Fruit fly (Drosophila melanogaster): ENCODE measurements around the gene tos.

Gene tos

DNA sequence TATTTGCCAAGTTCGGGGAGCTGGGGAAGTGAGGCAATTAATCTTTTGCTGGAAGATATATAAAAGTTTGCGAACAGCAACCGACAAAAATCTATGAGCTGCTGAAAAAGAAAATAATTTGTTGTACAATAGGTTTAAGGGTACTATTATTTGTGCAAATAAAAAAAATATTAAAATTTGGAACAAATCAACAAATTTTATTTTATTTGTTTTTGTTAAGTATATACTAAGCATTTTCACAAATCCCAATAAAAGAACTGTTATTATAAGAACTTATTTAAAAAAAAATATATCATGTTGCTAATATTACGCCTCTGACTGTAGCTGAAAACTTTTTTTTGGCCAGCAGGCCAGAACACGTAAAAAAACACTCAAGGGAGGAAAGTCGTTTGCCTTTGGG, 23.8 kb downstream of the tos start:
- no peak for TF ChIP-seq bab1 (GFP tag; optimal IDR thresholded peaks at IDR 0.05)
- no peak for TF ChIP-seq cnc (optimal IDR thresholded peaks at IDR 0.05)
- TF ChIP-seq CG12768 (GFP tag; optimal IDR thresholded peaks at IDR 0.05), result no peak
- TF ChIP-seq CG7101 (tag; optimal IDR thresholded peaks at IDR 0.05), result no peak
- no peak for TF ChIP-seq CG33017 (tag; optimal IDR thresholded peaks at IDR 0.05)
- TF ChIP-seq kay (GFP tag; ENCODE audit: borderline replicate concordance), result no peak
- no peak for TF ChIP-seq Mnt (GFP tag; optimal IDR thresholded peaks at IDR 0.05)
- TF ChIP-seq cic (GFP tag; optimal IDR thresholded peaks at IDR 0.05), result no peak
- no peak for TF ChIP-seq ovo (GFP tag; optimal IDR thresholded peaks at IDR 0.05)
- no peak for TF ChIP-seq Clk (GFP tag; optimal IDR thresholded peaks at IDR 0.05)
- no peak for TF ChIP-seq toe (GFP tag; optimal IDR thresholded peaks at IDR 0.05)
- no peak for TF ChIP-seq CG1620 (GFP tag; optimal IDR thresholded peaks at IDR 0.05)
- TF ChIP-seq CG14711 (tag; optimal IDR thresholded peaks at IDR 0.05), result no peak
- TF ChIP-seq CG11617 (GFP tag; optimal IDR thresholded peaks at IDR 0.05), result no peak

DNA sequence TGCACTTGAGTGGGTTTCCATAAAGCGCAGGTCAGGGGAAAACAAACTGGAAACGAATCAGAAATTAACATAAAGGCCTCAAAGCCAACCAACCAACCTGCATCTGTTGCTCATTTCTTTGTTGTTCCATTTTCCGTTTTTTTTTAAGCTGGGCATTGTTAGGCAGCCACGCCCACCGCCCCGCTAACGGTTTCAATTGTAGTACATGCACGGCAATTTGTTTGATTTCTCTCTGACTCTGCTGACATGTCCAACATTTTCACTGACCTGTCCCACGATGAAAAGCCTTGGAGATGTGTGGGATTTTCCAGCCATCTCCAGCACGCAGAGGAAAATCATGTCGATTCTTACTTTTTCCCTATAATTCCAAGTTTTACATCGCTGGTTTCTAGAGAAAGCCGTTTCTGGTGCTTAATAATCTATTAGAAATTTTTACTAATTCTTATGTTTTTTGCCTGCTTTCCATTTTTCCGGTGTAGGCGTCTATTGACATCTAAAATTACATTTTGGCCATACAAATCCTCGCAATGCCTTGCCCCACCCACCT, 25.1 kb downstream of the tos start:
- TF ChIP-seq CG12768 (GFP tag; optimal IDR thresholded peaks at IDR 0.05) (no peak), CG14711 (tag; optimal IDR thresholded peaks at IDR 0.05) (no peak), tj (GFP tag; optimal IDR thresholded peaks at IDR 0.05) (no peak), Hr96 (GFP tag; optimal IDR thresholded peaks at IDR 0.05) (no peak), kay (GFP tag; ENCODE audit: borderline replicate concordance) (no peak), CG11617 (GFP tag; optimal IDR thresholded peaks at IDR 0.05) (no peak), cic (GFP tag; optimal IDR thresholded peaks at IDR 0.05) (no peak), cnc (optimal IDR thresholded peaks at IDR 0.05) (no peak), toe (GFP tag; optimal IDR thresholded peaks at IDR 0.05) (no peak), pad (GFP tag; optimal IDR thresholded peaks at IDR 0.05) (no peak), bab1 (GFP tag; optimal IDR thresholded peaks at IDR 0.05) (no peak), CG5204 (GFP tag; optimal IDR thresholded peaks at IDR 0.05) (no peak), Crg-1 (GFP tag; optimal IDR thresholded peaks at IDR 0.05) (no peak), CG7045 (GFP tag; optimal IDR thresholded peaks at IDR 0.05) (no peak), ovo (GFP tag; optimal IDR thresholded peaks at IDR 0.05) (no peak), CG33017 (tag; optimal IDR thresholded peaks at IDR 0.05) (no peak)

dm6 chr2L:18653328-18653675, 28.6 kb downstream of the tos start:
- TF ChIP-seq CG12768 (GFP tag; optimal IDR thresholded peaks at IDR 0.05) (no peak), cnc (optimal IDR thresholded peaks at IDR 0.05) (no peak), CG33017 (tag; optimal IDR thresholded peaks at IDR 0.05) (no peak), CG11617 (GFP tag; optimal IDR thresholded peaks at IDR 0.05) (no peak), Hr96 (GFP tag; optimal IDR thresholded peaks at IDR 0.05) (no peak), CG7045 (GFP tag; optimal IDR thresholded peaks at IDR 0.05) (no peak), pad (GFP tag; optimal IDR thresholded peaks at IDR 0.05) (no peak), CG14711 (tag; optimal IDR thresholded peaks at IDR 0.05) (peak; percentile 23)

dm6 chr2L:18652663-18653327, 29.1 kb downstream of the tos start, which contains the start of gene Cyp310a1:
Gene Cyp310a1, minus strand, starts transcription at chr2L:18653010.
- TF ChIP-seq cic (GFP tag; optimal IDR thresholded peaks at IDR 0.05) (no peak), CG1620 (GFP tag; optimal IDR thresholded peaks at IDR 0.05) (no peak), Mnt (GFP tag; optimal IDR thresholded peaks at IDR 0.05) (no peak), CG11617 (GFP tag; optimal IDR thresholded peaks at IDR 0.05) (no peak), tj (GFP tag; optimal IDR thresholded peaks at IDR 0.05) (no peak), Crg-1 (GFP tag; optimal IDR thresholded peaks at IDR 0.05) (no peak), Clk (GFP tag; optimal IDR thresholded peaks at IDR 0.05) (no peak), CG14711 (tag; optimal IDR thresholded peaks at IDR 0.05) (no peak), CG5204 (GFP tag; optimal IDR thresholded peaks at IDR 0.05) (no peak), CG7101 (tag; optimal IDR thresholded peaks at IDR 0.05) (no peak), CG7045 (GFP tag; optimal IDR thresholded peaks at IDR 0.05) (no peak), Hr96 (GFP tag; optimal IDR thresholded peaks at IDR 0.05) (no peak), CG12768 (GFP tag; optimal IDR thresholded peaks at IDR 0.05) (no peak), CG33017 (tag; optimal IDR thresholded peaks at IDR 0.05) (no peak), kay (GFP tag; ENCODE audit: borderline replicate concordance) (no peak), pad (GFP tag; optimal IDR thresholded peaks at IDR 0.05) (no peak), ovo (GFP tag; optimal IDR thresholded peaks at IDR 0.05) (no peak)

DNA sequence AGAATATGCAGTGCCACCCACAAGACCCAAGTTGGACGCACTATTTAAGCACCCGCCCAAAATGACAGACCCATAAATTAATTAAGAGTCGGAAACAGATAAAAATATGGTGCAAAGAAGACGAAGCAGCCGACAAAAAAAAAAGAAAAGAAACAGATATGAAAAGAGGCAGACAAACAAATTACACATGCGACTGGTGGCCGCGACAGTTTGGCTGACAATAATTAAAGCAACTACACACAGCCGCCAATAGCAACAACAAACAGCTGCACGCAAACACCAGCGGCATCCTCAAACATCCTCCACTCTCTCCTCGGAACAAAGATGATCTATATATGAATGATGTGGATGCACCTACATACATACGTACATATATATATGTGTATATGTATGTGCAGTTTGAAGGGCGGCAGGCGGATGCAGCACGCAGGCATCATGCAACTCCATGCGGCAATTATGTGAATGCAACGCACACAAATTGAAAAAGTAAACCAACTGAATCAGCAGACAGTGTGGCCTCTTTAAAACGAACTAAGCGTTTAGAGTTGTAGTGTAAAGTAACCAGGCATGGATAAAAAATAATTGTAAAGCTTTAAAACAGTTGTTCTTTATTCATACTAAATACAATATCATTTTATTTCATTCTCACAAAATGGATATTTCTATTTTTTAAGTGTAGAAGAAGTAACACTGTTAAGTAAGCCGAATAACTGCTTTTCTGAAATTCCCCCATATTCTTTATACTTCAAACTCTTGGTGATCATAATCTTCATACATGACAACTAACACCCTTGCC, 33.8 kb downstream of the tos start:
- no peak for TF ChIP-seq CG5204 (GFP tag; optimal IDR thresholded peaks at IDR 0.05)
- no peak for TF ChIP-seq cnc (optimal IDR thresholded peaks at IDR 0.05)
- TF ChIP-seq kay (GFP tag; ENCODE audit: borderline replicate concordance), result peak; percentile 20

DNA sequence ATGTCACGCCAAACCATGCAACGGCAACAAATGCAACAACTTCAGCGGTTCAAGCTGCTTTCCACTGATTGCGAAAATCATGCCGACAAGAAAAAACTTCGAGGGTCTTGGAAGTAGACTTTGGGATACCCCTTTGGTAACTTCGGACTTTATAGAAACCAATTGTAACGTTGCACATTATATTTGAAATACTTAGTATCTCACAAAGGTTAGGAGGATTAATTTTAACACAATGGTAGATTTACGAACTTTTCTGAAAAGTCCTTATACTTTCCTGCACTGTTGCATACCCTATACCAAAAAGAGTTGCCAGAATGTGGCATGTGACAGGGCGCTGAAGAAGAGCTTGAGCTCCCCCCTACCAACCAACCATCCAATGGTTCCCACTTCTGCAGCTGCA, 36.4 kb downstream of the tos start:
- TF ChIP-seq pad (GFP tag; optimal IDR thresholded peaks at IDR 0.05) (no peak), CG7101 (tag; optimal IDR thresholded peaks at IDR 0.05) (no peak)
